Fruit fly (Drosophila melanogaster): ENCODE measurements around the gene CG6959.

Gene CG6959

dm6 chr3R:11887114-11888037 is 18.1 kb upstream of the CG6959 start, which contains the start of gene mthl5 (continued):
- TF ChIP-seq fkh (GFP tag; optimal IDR thresholded peaks at IDR 0.05) (no peak), Ets21C (GFP tag; optimal IDR thresholded peaks at IDR 0.05) (peak; percentile 94), CG3919 (GFP tag; optimal IDR thresholded peaks at IDR 0.05) (peak; percentile 94), CG6276 (GFP tag; optimal IDR thresholded peaks at IDR 0.05) (peak; percentile 88), Hr38 (GFP tag; optimal IDR thresholded peaks at IDR 0.05) (no peak), CG8632 (GFP tag; optimal IDR thresholded peaks at IDR 0.05) (peak; percentile 94), lz (GFP tag; optimal IDR thresholded peaks at IDR 0.05) (peak; percentile 97), CG6163 (GFP tag; IDR thresholded peaks at IDR 0.05) (peak; percentile 81), Met (GFP tag; optimal IDR thresholded peaks at IDR 0.05) (peak; percentile 95), Sox15 (GFP tag; optimal IDR thresholded peaks at IDR 0.05) (peak; percentile 96), net (GFP tag; optimal IDR thresholded peaks at IDR 0.05) (peak; percentile 91), achi (GFP tag; optimal IDR thresholded peaks at IDR 0.05) (peak; percentile 93), eg (GFP tag; IDR thresholded peaks at IDR 0.05) (peak; percentile 84), fd85E (GFP tag; optimal IDR thresholded peaks at IDR 0.05) (peak; percentile 87), Eip78C (GFP tag) (peak; percentile 99), Hr39 (GFP tag; optimal IDR thresholded peaks at IDR 0.05) (peak; percentile 97)

- TF ChIP-seq fd85E (GFP tag; optimal IDR thresholded peaks at IDR 0.05) (no peak), CG15336 (GFP tag; IDR thresholded peaks at IDR 0.05) (no peak), fkh (GFP tag; optimal IDR thresholded peaks at IDR 0.05) (no peak), Sox102F (GFP tag; optimal IDR thresholded peaks at IDR 0.05) (no peak), Sox14 (GFP tag; optimal IDR thresholded peaks at IDR 0.05) (no peak), net (GFP tag; optimal IDR thresholded peaks at IDR 0.05) (no peak), CG8119 (GFP tag; IDR thresholded peaks at IDR 0.05) (no peak), CG10669 (GFP tag; optimal IDR thresholded peaks at IDR 0.05) (no peak), CG31627 (GFP tag; optimal IDR thresholded peaks at IDR 0.05) (no peak), Met (GFP tag; optimal IDR thresholded peaks at IDR 0.05) (no peak), Hr39 (GFP tag; optimal IDR thresholded peaks at IDR 0.05) (no peak), CG6276 (GFP tag; optimal IDR thresholded peaks at IDR 0.05) (no peak), CG6808 (GFP tag; optimal IDR thresholded peaks at IDR 0.05) (no peak), Ets96B (tag; optimal IDR thresholded peaks at IDR 0.05) (no peak), CG11902 (GFP tag; optimal IDR thresholded peaks at IDR 0.05) (no peak), CG34406 (GFP tag; optimal IDR thresholded peaks at IDR 0.05) (no peak), fd59A (GFP tag; optimal IDR thresholded peaks at IDR 0.05) (no peak), CG8319 (GFP tag; optimal IDR thresholded peaks at IDR 0.05) (no peak), CG7368 (GFP tag; optimal IDR thresholded peaks at IDR 0.05) (no peak)
These were observed 13.9 kb upstream of the CG6959 start for dm6 chr3R:11883129-11883528.

DNA sequence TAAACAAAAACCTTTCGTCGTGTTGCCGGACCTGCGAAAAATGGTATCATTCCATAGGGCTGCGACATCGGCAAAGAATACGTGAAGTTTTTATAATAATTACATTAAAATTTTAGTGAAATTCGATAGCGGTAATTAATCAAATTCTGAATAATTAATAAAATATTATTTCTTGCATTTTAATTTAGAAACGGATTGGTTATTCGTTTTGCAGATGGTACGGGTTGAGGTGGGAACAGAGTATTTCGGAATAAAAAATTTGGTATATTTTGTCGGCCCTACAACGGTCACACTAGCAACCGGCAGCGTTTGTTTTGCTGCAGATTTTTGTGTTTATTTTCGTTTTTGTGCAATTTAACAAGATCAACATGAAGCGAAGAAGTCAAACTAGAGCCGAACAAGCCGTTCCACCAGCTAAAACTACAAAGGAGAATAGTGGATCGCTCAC is 13.3 kb upstream of the CG6959 start, which contains the start of the genes CG6962 and CG31368:
Gene CG6962, minus strand, starts transcription at position 29 of the 448 bp plus-strand sequence.
Gene CG31368, plus strand, starts transcription at position 285 of the 448 bp plus-strand sequence.
- peak; percentile 36 for TF ChIP-seq CG8319 (GFP tag; optimal IDR thresholded peaks at IDR 0.05)
- TF ChIP-seq eg (GFP tag; IDR thresholded peaks at IDR 0.05): peak; percentile 82
- TF ChIP-seq CG15336 (GFP tag; IDR thresholded peaks at IDR 0.05): peak; percentile 53; the same call in 1 of the 2 replicates
- TF ChIP-seq Smox (GFP tag; optimal IDR thresholded peaks at IDR 0.05): peak; percentile 71
- peak; percentile 59 for TF ChIP-seq CG4318 (GFP tag; optimal IDR thresholded peaks at IDR 0.05)
- TF ChIP-seq fd59A (GFP tag; optimal IDR thresholded peaks at IDR 0.05): peak; percentile 15
- peak; percentile 77 for TF ChIP-seq CG31627 (GFP tag; optimal IDR thresholded peaks at IDR 0.05)
- no peak for TF ChIP-seq ss (GFP tag; optimal IDR thresholded peaks at IDR 0.05)
- no peak for TF ChIP-seq Blimp-1 (GFP tag; optimal IDR thresholded peaks at IDR 0.05)
- TF ChIP-seq Hr39 (GFP tag; optimal IDR thresholded peaks at IDR 0.05): peak; percentile 75
- peak; percentile 62 for TF ChIP-seq CG11902 (GFP tag; optimal IDR thresholded peaks at IDR 0.05)
- peak; percentile 79 for TF ChIP-seq OdsH (GFP tag; optimal IDR thresholded peaks at IDR 0.05)
- TF ChIP-seq Hr38 (GFP tag; optimal IDR thresholded peaks at IDR 0.05): no peak
- TF ChIP-seq Met (GFP tag; optimal IDR thresholded peaks at IDR 0.05): no peak
- no peak for TF ChIP-seq CG6808 (GFP tag; optimal IDR thresholded peaks at IDR 0.05)
- TF ChIP-seq CG10631 (GFP tag; optimal IDR thresholded peaks at IDR 0.05): peak; percentile 80
- peak; percentile 75 for TF ChIP-seq cyc (GFP tag; optimal IDR thresholded peaks at IDR 0.05)
- TF ChIP-seq CG3919 (GFP tag; optimal IDR thresholded peaks at IDR 0.05): peak; percentile 72
- TF ChIP-seq CG6276 (GFP tag; optimal IDR thresholded peaks at IDR 0.05): no peak
- TF ChIP-seq spab (GFP tag; optimal IDR thresholded peaks at IDR 0.05): no peak
- TF ChIP-seq Hr4 (GFP tag; optimal IDR thresholded peaks at IDR 0.05): peak; percentile 81
- peak; percentile 71 for TF ChIP-seq Eip75B (GFP tag; optimal IDR thresholded peaks at IDR 0.05)
- TF ChIP-seq Sox15 (GFP tag; optimal IDR thresholded peaks at IDR 0.05): peak; percentile 69
- TF ChIP-seq Lpt (GFP tag; optimal IDR thresholded peaks at IDR 0.05): peak; percentile 3
- peak; percentile 35 for TF ChIP-seq CG1621 (tag; optimal IDR thresholded peaks at IDR 0.05)
- TF ChIP-seq svp (GFP tag): no peak
- peak; percentile 50; the same call in 1 of the 2 replicates for TF ChIP-seq CG11294 (GFP tag; IDR thresholded peaks at IDR 0.05)
- no peak for TF ChIP-seq salr (GFP tag; optimal IDR thresholded peaks at IDR 0.05)

Measured in whole organism, prepupa.